Fruit fly (Drosophila melanogaster): ENCODE results near the gene CG5808.

The CG5808 gene

dm6 chr3R:24828234-24828633 is 11.4 kb upstream of the CG5808 start, which contains the start of gene RabX4:
Gene RabX4, minus strand, starts transcription at chr3R:24828409.
- no peak for TF ChIP-seq bab1 (GFP tag; optimal IDR thresholded peaks at IDR 0.05)
- TF ChIP-seq kay (GFP tag; ENCODE audit: borderline replicate concordance): peak; percentile 35

dm6 chr3R:24825548-24825947 is 8.7 kb upstream of the CG5808 start, which contains the start of gene niki:
Gene niki, minus strand, starts transcription at chr3R:24825648.
- TF ChIP-seq CG33017 (tag; optimal IDR thresholded peaks at IDR 0.05) (no peak), kay (GFP tag; ENCODE audit: borderline replicate concordance) (no peak), pad (GFP tag; optimal IDR thresholded peaks at IDR 0.05) (no peak), CG1620 (GFP tag; optimal IDR thresholded peaks at IDR 0.05) (no peak), CG12768 (GFP tag; optimal IDR thresholded peaks at IDR 0.05) (no peak), CG11617 (GFP tag; optimal IDR thresholded peaks at IDR 0.05) (no peak), ovo (GFP tag; optimal IDR thresholded peaks at IDR 0.05) (no peak), Hr96 (GFP tag; optimal IDR thresholded peaks at IDR 0.05) (no peak), bab1 (GFP tag; optimal IDR thresholded peaks at IDR 0.05) (no peak), cic (GFP tag; optimal IDR thresholded peaks at IDR 0.05) (no peak), Mnt (GFP tag; optimal IDR thresholded peaks at IDR 0.05) (no peak), CG14711 (tag; optimal IDR thresholded peaks at IDR 0.05) (no peak), CG5204 (GFP tag; optimal IDR thresholded peaks at IDR 0.05) (no peak), toe (GFP tag; optimal IDR thresholded peaks at IDR 0.05) (no peak), CG7045 (GFP tag; optimal IDR thresholded peaks at IDR 0.05) (no peak), cnc (optimal IDR thresholded peaks at IDR 0.05) (no peak), CG7101 (tag; optimal IDR thresholded peaks at IDR 0.05) (no peak)

DNA sequence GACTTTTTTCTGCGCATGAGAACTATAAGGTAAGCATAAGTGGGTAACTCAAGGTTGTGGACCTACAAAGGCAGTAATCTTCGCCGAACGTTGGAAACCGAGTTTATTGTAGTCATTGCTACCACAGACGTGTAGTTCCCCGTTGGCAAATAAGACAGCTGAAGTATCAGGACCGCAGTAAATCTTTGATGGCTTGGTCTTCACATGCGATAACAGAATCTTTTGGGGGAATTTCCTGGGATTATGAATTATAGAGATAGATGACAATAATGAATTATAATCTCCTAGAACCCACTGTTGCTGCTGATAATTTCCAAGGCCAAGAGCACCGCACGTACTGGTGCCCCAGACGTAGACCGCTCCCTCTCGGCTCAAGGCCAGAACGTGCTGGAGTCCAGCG is 6.3 kb upstream of the CG5808 start:
- TF ChIP-seq tj (GFP tag; optimal IDR thresholded peaks at IDR 0.05): no peak
- TF ChIP-seq Crg-1 (GFP tag; optimal IDR thresholded peaks at IDR 0.05): no peak
- TF ChIP-seq Clk (GFP tag; optimal IDR thresholded peaks at IDR 0.05): no peak
- no peak for TF ChIP-seq CG33017 (tag; optimal IDR thresholded peaks at IDR 0.05)
- TF ChIP-seq pad (GFP tag; optimal IDR thresholded peaks at IDR 0.05): no peak
- no peak for TF ChIP-seq CG1620 (GFP tag; optimal IDR thresholded peaks at IDR 0.05)
- TF ChIP-seq CG14711 (tag; optimal IDR thresholded peaks at IDR 0.05): no peak

dm6 chr3R:24813637-24814301 is 3.0 kb downstream of the CG5808 start, which contains the start of the genes lili and CG34150:
Gene lili, minus strand, starts transcription at chr3R:24814012.
Gene CG34150, plus strand, starts transcription at chr3R:24814262.
- peak; percentile 98 for TF ChIP-seq CG14711 (tag; optimal IDR thresholded peaks at IDR 0.05)
- TF ChIP-seq cic (GFP tag; optimal IDR thresholded peaks at IDR 0.05): no peak
- peak; percentile 60 for TF ChIP-seq Crg-1 (GFP tag; optimal IDR thresholded peaks at IDR 0.05)
- TF ChIP-seq ovo (GFP tag; optimal IDR thresholded peaks at IDR 0.05): peak; percentile 67
- peak; percentile 40 for TF ChIP-seq pad (GFP tag; optimal IDR thresholded peaks at IDR 0.05)
- peak; percentile 60 for TF ChIP-seq CG33017 (tag; optimal IDR thresholded peaks at IDR 0.05)
- peak; percentile 58 for TF ChIP-seq CG7045 (GFP tag; optimal IDR thresholded peaks at IDR 0.05)
- TF ChIP-seq Hr96 (GFP tag; optimal IDR thresholded peaks at IDR 0.05): peak; percentile 80
- TF ChIP-seq bab1 (GFP tag; optimal IDR thresholded peaks at IDR 0.05): peak; percentile 86
- TF ChIP-seq kay (GFP tag; ENCODE audit: borderline replicate concordance): no peak
- peak; percentile 83 for TF ChIP-seq CG5204 (GFP tag; optimal IDR thresholded peaks at IDR 0.05)
- peak; percentile 46 for TF ChIP-seq tj (GFP tag; optimal IDR thresholded peaks at IDR 0.05)
- peak; percentile 78 for TF ChIP-seq CG1620 (GFP tag; optimal IDR thresholded peaks at IDR 0.05)
- peak; percentile 84 for TF ChIP-seq CG7101 (tag; optimal IDR thresholded peaks at IDR 0.05)
- peak; percentile 79 for TF ChIP-seq CG11617 (GFP tag; optimal IDR thresholded peaks at IDR 0.05)
- peak; percentile 93 for TF ChIP-seq toe (GFP tag; optimal IDR thresholded peaks at IDR 0.05)
- TF ChIP-seq Mnt (GFP tag; optimal IDR thresholded peaks at IDR 0.05): peak; percentile 67
- TF ChIP-seq Clk (GFP tag; optimal IDR thresholded peaks at IDR 0.05): no peak
- no peak for TF ChIP-seq cnc (optimal IDR thresholded peaks at IDR 0.05)
- peak; percentile 51 for TF ChIP-seq CG12768 (GFP tag; optimal IDR thresholded peaks at IDR 0.05)

DNA sequence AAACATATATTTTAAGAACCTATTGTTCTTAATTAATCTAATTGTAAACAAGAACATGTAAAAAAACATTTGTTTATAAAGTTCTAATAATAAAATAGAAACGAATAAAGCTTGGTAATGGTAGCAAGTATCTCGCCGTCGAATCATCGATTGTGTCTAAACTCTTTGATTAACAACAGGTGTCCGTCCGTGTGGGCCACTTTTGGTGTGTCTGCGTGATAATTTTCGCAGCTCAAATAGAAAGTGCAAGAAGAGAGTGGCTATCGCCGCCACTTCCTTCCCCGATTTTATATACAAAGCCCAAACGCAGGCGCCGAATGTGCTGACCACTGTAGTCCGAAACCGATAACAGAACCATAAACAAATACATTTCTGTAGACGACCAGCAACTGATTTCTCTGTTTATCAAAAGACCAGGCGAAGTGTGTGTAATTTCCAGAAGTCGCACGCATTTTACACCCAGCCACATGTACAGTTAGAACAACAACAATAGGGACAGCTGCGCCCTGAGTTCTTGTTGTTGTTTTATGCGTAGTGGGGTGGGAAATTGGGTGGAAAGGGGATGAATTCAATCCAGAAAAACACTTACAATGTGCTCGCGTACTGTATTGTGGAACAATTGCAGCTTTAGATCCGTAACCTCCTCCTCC is 3.7 kb downstream of the CG5808 start:
- no peak for TF ChIP-seq Mnt (GFP tag; optimal IDR thresholded peaks at IDR 0.05)
- no peak for TF ChIP-seq bab1 (GFP tag; optimal IDR thresholded peaks at IDR 0.05)
- no peak for TF ChIP-seq Hr96 (GFP tag; optimal IDR thresholded peaks at IDR 0.05)
- TF ChIP-seq tj (GFP tag; optimal IDR thresholded peaks at IDR 0.05): peak; percentile 24
- TF ChIP-seq kay (GFP tag; ENCODE audit: borderline replicate concordance): no peak
- no peak for TF ChIP-seq CG7101 (tag; optimal IDR thresholded peaks at IDR 0.05)
- no peak for TF ChIP-seq ovo (GFP tag; optimal IDR thresholded peaks at IDR 0.05)

DNA sequence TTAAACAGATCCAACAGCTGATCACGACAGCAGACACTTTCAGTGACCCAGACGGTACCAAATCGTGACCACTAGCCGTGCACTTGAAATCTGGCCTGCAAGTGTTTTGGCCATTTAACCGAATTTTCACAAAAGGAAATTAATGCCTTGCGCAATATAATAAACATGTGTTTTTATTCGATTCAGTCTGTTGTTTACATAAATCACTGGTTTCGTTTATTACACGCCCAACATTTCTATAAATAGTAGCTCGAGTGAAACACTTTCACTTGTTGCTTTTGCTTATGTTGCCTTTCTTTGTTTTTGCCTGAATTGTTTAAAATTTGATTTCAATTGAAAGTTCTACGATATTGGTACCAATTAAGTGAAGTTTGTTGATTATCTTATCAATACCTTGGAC is 4.4 kb downstream of the CG5808 start:
- TF ChIP-seq CG12768 (GFP tag; optimal IDR thresholded peaks at IDR 0.05) (no peak), bab1 (GFP tag; optimal IDR thresholded peaks at IDR 0.05) (no peak), Clk (GFP tag; optimal IDR thresholded peaks at IDR 0.05) (no peak), ovo (GFP tag; optimal IDR thresholded peaks at IDR 0.05) (no peak), Mnt (GFP tag; optimal IDR thresholded peaks at IDR 0.05) (no peak), pad (GFP tag; optimal IDR thresholded peaks at IDR 0.05) (no peak), CG1620 (GFP tag; optimal IDR thresholded peaks at IDR 0.05) (no peak), Crg-1 (GFP tag; optimal IDR thresholded peaks at IDR 0.05) (no peak), CG5204 (GFP tag; optimal IDR thresholded peaks at IDR 0.05) (no peak), tj (GFP tag; optimal IDR thresholded peaks at IDR 0.05) (no peak), cic (GFP tag; optimal IDR thresholded peaks at IDR 0.05) (no peak), Hr96 (GFP tag; optimal IDR thresholded peaks at IDR 0.05) (no peak), CG14711 (tag; optimal IDR thresholded peaks at IDR 0.05) (no peak)
